Worm (Caenorhabditis elegans) whole organism, L2 larva: ENCODE measurements around the gene B0496.11.

Source experiments
- R02D3.7 ChIP-seq: fragments of 150-350 bp; optimal IDR thresholded peaks from 2 replicates; lab custom pipeline; 2014; ENCODE audit warnings: missing biosample characterization, missing genetic modification characterization
- ZK546.5 ChIP-seq: sonication (generic microtip); optimal IDR thresholded peaks from 2 replicates; lab custom pipeline; 2017; ENCODE audit warnings: missing biosample characterization, missing genetic modification characterization
- alr-1 ChIP-seq: fragments of 150-350 bp; optimal IDR thresholded peaks from 2 replicates; lab custom pipeline; 2014; ENCODE audit warnings: missing biosample characterization, missing genetic modification characterization
- ama-1 ChIP-seq: fragments of 150-350 bp; optimal IDR thresholded peaks from 2 replicates; lab custom pipeline; 2018; ENCODE audit warnings: inconsistent platforms
- egl-27 ChIP-seq: sonication (generic microtip); optimal IDR thresholded peaks from 3 replicates; lab custom pipeline; 2017; ENCODE audit warnings: missing biosample characterization, missing genetic modification reagents, missing genetic modification characterization
- fos-1 ChIP-seq: fragments of 150-350 bp; optimal IDR thresholded peaks from 2 replicates; lab custom pipeline; 2014; ENCODE audit warnings: missing biosample characterization, missing genetic modification characterization
- lin-13 ChIP-seq: fragments of 150-350 bp; optimal IDR thresholded peaks from 2 replicates; lab custom pipeline; 2014; ENCODE audit warnings: missing biosample characterization, missing genetic modification reagents, missing genetic modification characterization
- nhr-21 ChIP-seq: fragments of 150-350 bp; optimal IDR thresholded peaks from 2 replicates; lab custom pipeline; 2014; ENCODE audit warnings: missing biosample characterization, missing genetic modification characterization
- nhr-237 ChIP-seq: fragments of 150-350 bp; optimal IDR thresholded peaks from 2 replicates; lab custom pipeline; 2014; ENCODE audit warnings: missing biosample characterization, missing genetic modification characterization
- nhr-6 ChIP-seq: fragments of 150-350 bp; optimal IDR thresholded peaks from 2 replicates; lab custom pipeline; 2014; ENCODE audit warnings: missing biosample characterization, missing genetic modification characterization
- snpc-4 ChIP-seq: fragments of 150-350 bp; optimal IDR thresholded peaks from 2 replicates; lab custom pipeline; 2014; ENCODE audit warnings: missing biosample characterization, missing genetic modification characterization

- no peak for TF ChIP-seq egl-27 (tag; lab: Kevin White, UChicago)
- TF ChIP-seq nhr-6 (tag; lab: Kevin White, UChicago), result no peak
- TF ChIP-seq lin-13 (GFP tag; lab: Kevin White, UChicago), result no peak
- no peak for TF ChIP-seq alr-1 (tag; lab: Kevin White, UChicago)
- TF ChIP-seq fos-1, result no peak
- TF ChIP-seq nhr-21 (tag; lab: Kevin White, UChicago), result no peak
- TF ChIP-seq R02D3.7 (tag; lab: Kevin White, UChicago), result no peak
- no peak for TF ChIP-seq ZK546.5 (tag; lab: Kevin White, UChicago)
- no peak for TF ChIP-seq ama-1
- no peak for TF ChIP-seq snpc-4 (tag; lab: Kevin White, UChicago)
- no peak for TF ChIP-seq nhr-237 (tag; lab: Kevin White, UChicago)
Observed at ce11 chrIV:7413573-7413972, 20.2 kb downstream of the B0496.11 start.
